Fruit fly (Drosophila melanogaster) whole organism, wandering third instar larva: ENCODE measurements around the gene Spase25.

ENCODE experiments used
- Abd-B ChIP-seq: fragments of >200 bp; optimal IDR thresholded peaks from 2 replicates; lab custom pipeline; 2017; ENCODE audit warnings: missing biosample characterization, missing genetic modification characterization
- CG32264 ChIP-seq: fragments of 200-800 bp; sonication (Bioruptor generic); optimal IDR thresholded peaks from 2 replicates; lab custom pipeline; 2016; ENCODE audit warnings: missing biosample characterization, missing genetic modification characterization
- CG9705 ChIP-seq: fragments of 200-800 bp; sonication (Bioruptor generic); optimal IDR thresholded peaks from 2 replicates; lab custom pipeline; 2018; ENCODE audit warnings: missing biosample characterization, mild to moderate bottlenecking, missing genetic modification characterization
- CrebA ChIP-seq: fragments of 200-800 bp; sonication (Bioruptor generic); optimal IDR thresholded peaks from 2 replicates; lab custom pipeline; 2016; ENCODE audit warnings: missing biosample characterization, mild to moderate bottlenecking, missing genetic modification characterization, borderline replicate concordance
- Dfd ChIP-seq: fragments of >200 bp; optimal IDR thresholded peaks from 2 replicates; lab custom pipeline; 2017; ENCODE audit warnings: missing biosample characterization, missing genetic modification characterization
- Dif ChIP-seq: fragments of 200-275, 200-300 bp; sonication (Bioruptor generic); optimal IDR thresholded peaks from 2 replicates; lab custom pipeline; 2018; ENCODE audit warnings: missing biosample characterization, missing genetic modification characterization; ENCODE audit not compliant: partially characterized antibody
- GATAd ChIP-seq: sonication (Bioruptor generic); optimal IDR thresholded peaks from 2 replicates; lab custom pipeline; 2016; ENCODE audit warnings: missing biosample characterization, missing genetic modification characterization
- HLH106 ChIP-seq: fragments of 200-800 bp; optimal IDR thresholded peaks from 3 replicates; lab custom pipeline; 2019; ENCODE audit warnings: missing biosample characterization, mild to moderate bottlenecking, missing genetic modification characterization, moderate library complexity
- Hnf4 ChIP-seq: fragments of 200-800 bp; sonication (Bioruptor generic); optimal IDR thresholded peaks from 2 replicates; lab custom pipeline; 2016; ENCODE audit warnings: missing biosample characterization, mild to moderate bottlenecking, missing genetic modification characterization
- Hr78 ChIP-seq: fragments of >200 bp; optimal IDR thresholded peaks from 2 replicates; lab custom pipeline; 2017; ENCODE audit warnings: missing biosample characterization, missing genetic modification characterization
- Hr83 ChIP-seq: fragments of 200-300 bp; sonication (Bioruptor generic); optimal IDR thresholded peaks from 2 replicates; lab custom pipeline; 2016; ENCODE audit warnings: missing biosample characterization, mild to moderate bottlenecking, missing genetic modification characterization, moderate library complexity; ENCODE audit not compliant: poor library complexity, severe bottlenecking
- Jra ChIP-seq: sonication (Bioruptor generic); optimal IDR thresholded peaks from 2 replicates; lab custom pipeline; 2016; ENCODE audit warnings: missing biosample characterization, missing genetic modification characterization
- Mio ChIP-seq: sonication (Bioruptor generic); optimal IDR thresholded peaks from 2 replicates; lab custom pipeline; 2016; ENCODE audit warnings: missing biosample characterization, missing genetic modification characterization
- Myc ChIP-seq: fragments of >200 bp; optimal IDR thresholded peaks from 2 replicates; lab custom pipeline; 2017
- N ChIP-seq: fragments of >200 bp; optimal IDR thresholded peaks from 2 replicates; lab custom pipeline; 2018; ENCODE audit warnings: missing biosample characterization, missing external identifiers, missing genetic modification characterization
- OdsH ChIP-seq: fragments of 200-800 bp; sonication (Bioruptor generic); optimal IDR thresholded peaks from 2 replicates; lab custom pipeline; 2016; ENCODE audit warnings: missing biosample characterization, mild to moderate bottlenecking, missing genetic modification characterization
- Rel ChIP-seq, 2 experiments: fragments of 200-800 bp; sonication (Bioruptor generic) in 1 of 2; optimal IDR thresholded peaks; 2 replicates in 1 of 2; 3 replicates in 1 of 2; lab custom pipeline; 2016 to 2019; ENCODE audit warnings: mild to moderate bottlenecking in 2 of 2, missing biosample characterization in 2 of 2, missing genetic modification characterization in 2 of 2, moderate library complexity in 1 of 2
- Sp1 ChIP-seq: fragments of 200-800 bp; sonication (Bioruptor generic); optimal IDR thresholded peaks from 3 replicates; lab custom pipeline; 2019; ENCODE audit warnings: missing biosample characterization, mild to moderate bottlenecking, missing genetic modification characterization, moderate library complexity
- Vsx2 ChIP-seq: fragments of 200-300, 225-300 bp; sonication (Bioruptor generic); optimal IDR thresholded peaks from 2 replicates; lab custom pipeline; 2018; ENCODE audit warnings: missing biosample characterization, missing genetic modification characterization; ENCODE audit not compliant: partially characterized antibody
- br ChIP-seq: fragments of 200-800 bp; sonication (Bioruptor generic); optimal IDR thresholded peaks from 2 replicates; lab custom pipeline; 2016; ENCODE audit warnings: missing biosample characterization, missing genetic modification characterization
- brk ChIP-seq: fragments of 200-800 bp; sonication (Bioruptor generic); optimal IDR thresholded peaks from 2 replicates; lab custom pipeline; 2016; ENCODE audit warnings: missing biosample characterization, mild to moderate bottlenecking, missing genetic modification characterization
- dl ChIP-seq, 2 experiments: fragments of 175-275, 200-275 bp in 1 of 2; fragments of 200-275 bp in 1 of 2; sonication (Bioruptor generic); optimal IDR thresholded peaks; lab custom pipeline; 2018; ENCODE audit warnings: mild to moderate bottlenecking in 2 of 2, missing biosample characterization in 2 of 2, missing genetic modification characterization in 2 of 2, moderate library complexity in 2 of 2; ENCODE audit not compliant: partially characterized antibody in 2 of 2, insufficient read depth in 1 of 2
- dmrt93B ChIP-seq: fragments of 200-800 bp; sonication (Bioruptor generic); optimal IDR thresholded peaks from 2 replicates; lab custom pipeline; 2018; ENCODE audit warnings: missing biosample characterization, mild to moderate bottlenecking, missing genetic modification characterization
- dsf ChIP-seq: sonication (Bioruptor generic); optimal IDR thresholded peaks from 2 replicates; lab custom pipeline; 2016; ENCODE audit warnings: missing biosample characterization, missing genetic modification characterization, borderline replicate concordance
- ey ChIP-seq: fragments of 200-800 bp; sonication (Bioruptor generic); optimal IDR thresholded peaks from 2 replicates; lab custom pipeline; 2016; ENCODE audit warnings: missing biosample characterization, missing genetic modification characterization
- foxo ChIP-seq, 2 experiments: fragments of 200-800 bp; sonication (Bioruptor generic); optimal IDR thresholded peaks; 2 replicates in 1 of 2; 3 replicates in 1 of 2; lab custom pipeline; 2016 to 2017; ENCODE audit warnings: missing biosample characterization in 2 of 2, missing genetic modification characterization in 2 of 2
- fru ChIP-seq: fragments of 200-800 bp; sonication (Bioruptor generic); optimal IDR thresholded peaks from 3 replicates; lab custom pipeline; 2016; ENCODE audit warnings: missing biosample characterization, mild to moderate bottlenecking, missing genetic modification characterization
- h ChIP-seq: fragments of 200-800 bp; sonication (Bioruptor generic); optimal IDR thresholded peaks from 3 replicates; lab custom pipeline; 2016; ENCODE audit warnings: missing biosample characterization, mild to moderate bottlenecking, missing genetic modification characterization
- jim ChIP-seq: fragments of 175-275, 200-325 bp; sonication (Bioruptor generic); optimal IDR thresholded peaks from 2 replicates; lab custom pipeline; 2016; ENCODE audit warnings: missing biosample characterization, mild to moderate bottlenecking, missing genetic modification characterization
- lola ChIP-seq: fragments of >200 bp; optimal IDR thresholded peaks from 2 replicates; lab custom pipeline; 2017; ENCODE audit warnings: missing biosample characterization, missing genetic modification characterization
- pan ChIP-seq: fragments of >200 bp; optimal IDR thresholded peaks from 2 replicates; lab custom pipeline; 2017
- psq ChIP-seq: fragments of 200-800 bp; sonication (Bioruptor generic); optimal IDR thresholded peaks from 3 replicates; lab custom pipeline; 2017; ENCODE audit warnings: missing biosample characterization, mild to moderate bottlenecking, missing genetic modification characterization, moderate library complexity
- rgr ChIP-seq: fragments of 200-800 bp; sonication (Bioruptor generic); optimal IDR thresholded peaks from 3 replicates; lab custom pipeline; 2016; ENCODE audit warnings: missing biosample characterization, mild to moderate bottlenecking, missing genetic modification characterization
- sage ChIP-seq: fragments of 200-800 bp; sonication (Bioruptor generic); optimal IDR thresholded peaks from 2 replicates; lab custom pipeline; 2016; ENCODE audit warnings: missing biosample characterization, mild to moderate bottlenecking, missing genetic modification characterization
- sv ChIP-seq: fragments of 200-800 bp; sonication (Bioruptor generic); optimal IDR thresholded peaks from 3 replicates; lab custom pipeline; 2016; ENCODE audit warnings: missing biosample characterization, missing genetic modification characterization
- tai ChIP-seq: sonication (Bioruptor generic); optimal IDR thresholded peaks from 2 replicates; lab custom pipeline; 2016; ENCODE audit warnings: missing biosample characterization, missing genetic modification characterization
- usp ChIP-seq: fragments of >200 bp; optimal IDR thresholded peaks from 2 replicates; lab custom pipeline; 2017; ENCODE audit warnings: missing biosample characterization, missing genetic modification characterization
- woc ChIP-seq: sonication (Bioruptor generic); optimal IDR thresholded peaks from 2 replicates; lab custom pipeline; 2016; ENCODE audit warnings: missing biosample characterization, mild to moderate bottlenecking, missing genetic modification characterization

Gene Spase25

dm6 chrX:11494731-11495277, 9.8 kb downstream of the Spase25 start:
- TF ChIP-seq foxo (GFP tag; optimal IDR thresholded peaks at IDR 0.05; lab: Kevin White, UChicago): peak; percentile 62 to 94
- peak; percentile 92 for TF ChIP-seq h (GFP tag; lab: Kevin White, UChicago)
- no peak for TF ChIP-seq Vsx2 (GFP tag; lab: Kevin White, UChicago)
- TF ChIP-seq sv (GFP tag; lab: Kevin White, UChicago): peak; percentile 54
- TF ChIP-seq tai (GFP tag; lab: Kevin White, UChicago): peak; percentile 62
- peak; percentile 92 for TF ChIP-seq HLH106 (tag; lab: Kevin White, UChicago)
- TF ChIP-seq Hr78: no peak
- no peak for TF ChIP-seq lola (GFP tag; lab: Kevin White, UChicago)
- no peak for TF ChIP-seq Dif
- peak; percentile 90 for TF ChIP-seq OdsH (GFP tag; lab: Kevin White, UChicago)
- TF ChIP-seq Jra (GFP tag; lab: Kevin White, UChicago): peak; percentile 57
- peak; percentile 77 for TF ChIP-seq CG32264
- no peak for TF ChIP-seq usp (GFP tag; lab: Kevin White, UChicago)
- TF ChIP-seq Dfd (GFP tag; lab: Kevin White, UChicago): no peak
- TF ChIP-seq Sp1 (GFP tag; lab: Kevin White, UChicago): peak; percentile 91
- peak; percentile 44 for TF ChIP-seq dsf (GFP tag; lab: Kevin White, UChicago)
- peak; percentile 85 for TF ChIP-seq rgr (GFP tag; lab: Kevin White, UChicago)
- peak; percentile 40 for TF ChIP-seq GATAd (GFP tag; lab: Kevin White, UChicago)
- TF ChIP-seq sage (GFP tag; lab: Kevin White, UChicago): peak; percentile 70
- TF ChIP-seq woc (GFP tag; lab: Kevin White, UChicago): peak; percentile 95
- peak; percentile 95 for TF ChIP-seq fru (GFP tag; lab: Kevin White, UChicago)
- TF ChIP-seq ey: peak; percentile 93
- no peak for TF ChIP-seq dl (GFP tag; optimal IDR thresholded peaks at IDR 0.05; lab: Kevin White, UChicago; ENCODE audit: insufficient read depth in 1 of 2, partially characterized antibody in 2 of 2)
- TF ChIP-seq Mio (GFP tag; lab: Kevin White, UChicago): peak; percentile 22
- no peak for TF ChIP-seq Abd-B (GFP tag; lab: Kevin White, UChicago)
- no peak for TF ChIP-seq pan (lab: Kevin White, UChicago)
- TF ChIP-seq brk (GFP tag; lab: Kevin White, UChicago): peak; percentile 46
- TF ChIP-seq dmrt93B (GFP tag; lab: Kevin White, UChicago): peak; percentile 88
- peak; percentile 22 for TF ChIP-seq CrebA (GFP tag; lab: Kevin White, UChicago)
- TF ChIP-seq CG9705 (GFP tag; lab: Kevin White, UChicago): peak; percentile 82
- TF ChIP-seq br (GFP tag; lab: Kevin White, UChicago): peak; percentile 87
- TF ChIP-seq N (GFP tag; lab: Kevin White, UChicago): no peak
- peak; percentile 84 for TF ChIP-seq Hnf4 (GFP tag; lab: Kevin White, UChicago)
- peak; percentile 28 for TF ChIP-seq Rel (GFP tag; optimal IDR thresholded peaks at IDR 0.05; lab: Kevin White, UChicago)
- peak; percentile 55 for TF ChIP-seq Rel (tag; optimal IDR thresholded peaks at IDR 0.05; lab: Kevin White, UChicago)
- TF ChIP-seq psq (GFP tag; lab: Kevin White, UChicago): peak; percentile 93
- no peak for TF ChIP-seq jim (GFP tag; lab: Kevin White, UChicago)
- TF ChIP-seq Myc (lab: Kevin White, UChicago): no peak
- no peak for TF ChIP-seq Hr83

- peak; percentile 13 for TF ChIP-seq sage (GFP tag; lab: Kevin White, UChicago)
- TF ChIP-seq ey: no peak
- TF ChIP-seq Myc (lab: Kevin White, UChicago): no peak
- TF ChIP-seq CG32264: no peak
- no peak for TF ChIP-seq Hr83
- TF ChIP-seq rgr (GFP tag; lab: Kevin White, UChicago): peak; percentile 18
- peak; percentile 43 for TF ChIP-seq Rel (GFP tag; optimal IDR thresholded peaks at IDR 0.05; lab: Kevin White, UChicago)
- TF ChIP-seq Rel (tag; optimal IDR thresholded peaks at IDR 0.05; lab: Kevin White, UChicago): peak; percentile 95
- TF ChIP-seq Hnf4 (GFP tag; lab: Kevin White, UChicago): no peak
- TF ChIP-seq CrebA (GFP tag; lab: Kevin White, UChicago): peak; percentile 7
- no peak for TF ChIP-seq fru (GFP tag; lab: Kevin White, UChicago)
Measured at dm6 chrX:11495474-11495873, 10.4 kb downstream of the Spase25 start.
